Fruit fly (Drosophila melanogaster) whole organism, prepupa: ENCODE data around the gene Tusp.

Experiments used
- Sox15 ChIP-seq: fragments of 200-800 bp; sonication (Bioruptor generic); optimal IDR thresholded peaks from 3 replicates; lab custom pipeline; 2016; ENCODE audit warnings: missing biosample characterization, missing genetic modification characterization
- eg ChIP-seq: fragments of 200-800 bp; sonication (Bioruptor generic); IDR thresholded peaks from 3 replicates; pipeline ENCODE4 v1.3.6; 2022; ENCODE audit warnings: missing biosample characterization, missing genetic modification characterization

DNA sequence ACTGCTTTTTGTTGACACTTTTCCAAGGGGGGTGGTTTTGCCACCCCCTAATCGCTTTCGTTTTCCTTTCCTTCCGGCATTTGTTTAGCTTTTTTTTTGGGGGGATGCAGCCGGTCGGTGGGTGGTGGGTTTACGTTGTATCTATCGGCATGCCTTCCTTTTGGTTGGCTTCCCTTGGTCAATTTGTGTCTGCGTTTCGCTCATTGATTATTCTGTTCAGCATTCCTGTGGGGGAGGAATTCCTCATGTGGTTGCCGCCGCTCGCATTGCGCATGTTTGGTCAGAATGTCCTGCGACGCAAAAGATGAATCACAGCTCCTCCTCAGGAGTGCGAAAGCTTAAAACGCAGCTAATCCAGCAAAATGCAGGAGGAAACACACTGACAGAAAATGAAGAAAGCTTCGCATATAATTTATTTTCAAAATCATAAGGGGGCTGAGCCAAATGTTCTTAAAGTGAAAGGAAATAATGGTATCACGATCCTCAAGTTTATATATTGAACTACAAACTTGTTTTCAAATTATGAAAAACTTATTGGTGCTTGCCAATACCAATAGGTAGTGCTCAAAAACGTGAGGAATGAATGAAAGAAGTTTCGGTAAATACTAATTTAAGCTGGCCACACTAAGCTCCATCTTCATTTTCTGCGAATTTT is 44.6 kb downstream of the Tusp start, which contains the start of gene RpS10a:
- TF ChIP-seq eg (GFP tag; lab: Robert Waterston, UW), result no peak
- no peak for TF ChIP-seq Sox15 (GFP tag; lab: Kevin White, UChicago)
